Fruit fly (Drosophila melanogaster): Measurements from ENCODE around the gene ND-13B.

DNA sequence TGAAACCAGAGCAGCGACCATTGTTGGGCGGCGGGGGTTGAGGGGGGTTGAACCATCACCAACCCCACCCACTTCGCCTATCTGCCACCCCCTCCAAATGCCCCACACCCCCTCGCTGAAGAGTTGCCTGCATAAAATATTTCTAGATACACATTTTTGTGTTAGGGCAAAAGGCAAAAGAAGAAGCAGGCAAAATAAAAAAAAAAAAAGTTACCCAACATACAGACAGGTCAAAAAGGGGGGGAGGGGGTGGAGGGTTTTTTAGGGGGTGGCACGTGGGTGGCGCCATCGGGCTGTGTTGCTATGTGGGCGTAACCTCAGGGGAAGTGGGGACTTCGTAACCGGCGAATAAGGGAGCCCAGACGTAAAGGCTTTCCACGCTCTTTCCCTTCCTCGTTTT, 21.4 kb downstream of the ND-13B start:
- TF ChIP-seq Dll (optimal IDR thresholded peaks at IDR 0.05) = no peak
- no peak for TF ChIP-seq EcR (GFP tag; optimal IDR thresholded peaks at IDR 0.05)
- TF ChIP-seq usp (GFP tag; optimal IDR thresholded peaks at IDR 0.05) = no peak
- TF ChIP-seq psq (optimal IDR thresholded peaks at IDR 0.05) = no peak
- no peak for TF ChIP-seq pan (optimal IDR thresholded peaks at IDR 0.05)
